Fruit fly (Drosophila melanogaster) whole organism, embryonic: Measurements from ENCODE around the gene CG34258.

ENCODE experiments used
- CG11723 ChIP-seq: fragments of 200-800 bp; sonication (Bioruptor generic); optimal IDR thresholded peaks from 2 replicates; lab custom pipeline; 2017; ENCODE audit warnings: missing biosample characterization, mild to moderate bottlenecking, missing genetic modification characterization
- CG2875 ChIP-seq: fragments of 200-800 bp; sonication (Bioruptor generic); optimal IDR thresholded peaks from 2 replicates; lab custom pipeline; 2017; ENCODE audit warnings: missing biosample characterization, mild to moderate bottlenecking, missing genetic modification characterization, missing genetic modification reagents
- CG4404 ChIP-seq: fragments of 200-800 bp; sonication (Bioruptor generic); IDR thresholded peaks from 2 replicates; pipeline ENCODE4 v1.3.6; 2022; ENCODE audit warnings: missing biosample characterization, missing genetic modification characterization
- CG7928 ChIP-seq: fragments of 200-800 bp; sonication (Bioruptor generic); optimal IDR thresholded peaks from 2 replicates; lab custom pipeline; 2017; ENCODE audit warnings: missing biosample characterization, mild to moderate bottlenecking, missing genetic modification characterization
- CG8478 ChIP-seq: fragments of >200 bp; optimal IDR thresholded peaks from 2 replicates; lab custom pipeline; 2018
- H15 ChIP-seq: fragments of 200-800 bp; sonication (Bioruptor generic); IDR thresholded peaks from 3 replicates; pipeline ENCODE4 v1.3.6; 2022; ENCODE audit warnings: missing biosample characterization, missing genetic modification characterization
- HLH54F ChIP-seq: fragments of 200-800 bp; sonication (Bioruptor generic); optimal IDR thresholded peaks from 3 replicates; lab custom pipeline; 2016; ENCODE audit warnings: missing biosample characterization, missing genetic modification characterization
- HmgZ ChIP-seq: fragments of 200-800 bp; sonication (Bioruptor generic); optimal IDR thresholded peaks from 2 replicates; lab custom pipeline; 2018; ENCODE audit warnings: missing biosample characterization, mild to moderate bottlenecking, missing genetic modification characterization
- gce ChIP-seq: fragments of 200-800 bp; sonication (Bioruptor generic); IDR thresholded peaks from 3 replicates; pipeline ENCODE4 v1.3.6; 2022; ENCODE audit warnings: missing biosample characterization, missing genetic modification characterization
- hb ChIP-seq: fragments of 200-800 bp; sonication (Bioruptor generic); IDR thresholded peaks from 3 replicates; pipeline ENCODE4 v1.3.6; 2022; ENCODE audit warnings: missing biosample characterization, missing genetic modification characterization; ENCODE audit not compliant: partially characterized antibody
- oc ChIP-seq: fragments of 200-800 bp; sonication (Bioruptor generic); optimal IDR thresholded peaks from 2 replicates; lab custom pipeline; 2018; ENCODE audit warnings: missing biosample characterization, mild to moderate bottlenecking, missing genetic modification characterization, moderate library complexity
- sens ChIP-seq: fragments of 200-800 bp; sonication (Bioruptor generic); peaks from one replicate; lab custom pipeline; 2016; ENCODE audit warnings: missing biosample characterization, missing genetic modification characterization
- sim ChIP-seq: fragments of 200-800 bp; sonication (Bioruptor generic); IDR thresholded peaks from 2 replicates; pipeline ENCODE4 v1.3.6; 2022; ENCODE audit warnings: missing biosample characterization, missing genetic modification characterization
- zfh2 ChIP-seq: fragments of 200-800 bp; sonication (Bioruptor generic); optimal IDR thresholded peaks from 2 replicates; lab custom pipeline; 2016; ENCODE audit warnings: missing biosample characterization, missing genetic modification characterization

DNA sequence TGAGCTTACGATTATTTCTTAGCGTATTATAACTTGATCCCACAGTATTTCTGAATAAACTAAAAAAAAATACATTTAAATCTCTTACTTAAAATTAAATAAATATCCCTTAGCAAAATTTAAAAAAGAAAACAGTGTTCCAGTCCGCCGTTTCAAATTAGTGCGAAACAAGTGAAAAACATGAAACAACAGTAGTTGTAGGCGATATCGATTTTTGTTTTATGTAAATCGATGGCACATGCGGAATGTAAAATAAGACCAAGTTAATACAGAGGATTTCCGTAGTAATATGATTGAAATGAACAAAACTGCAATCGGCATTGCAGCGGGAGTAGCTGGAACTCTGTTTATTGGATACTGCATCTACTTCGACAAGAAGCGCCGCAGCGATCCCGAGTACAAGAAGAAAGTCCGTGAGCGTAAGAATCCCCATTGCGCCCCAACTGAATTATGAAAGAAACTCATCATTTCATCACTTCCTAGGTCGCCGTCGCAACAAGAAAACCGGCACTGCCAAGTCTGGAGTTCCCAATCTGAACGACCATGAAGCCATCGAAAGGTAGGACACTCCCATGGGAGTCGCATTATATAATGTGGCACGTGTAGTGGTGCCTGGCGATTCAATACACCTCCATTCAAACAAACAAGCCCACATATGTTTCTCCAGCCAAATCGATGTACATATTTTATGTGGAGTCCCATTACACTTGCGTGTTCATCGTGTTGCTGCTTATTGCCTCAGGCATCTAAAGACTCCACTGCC is 49.3 kb upstream of the CG34258 start:
- TF ChIP-seq CG11723: peak; percentile 44
- no peak for TF ChIP-seq CG2875 (GFP tag; lab: Kevin White, UChicago)
- no peak for TF ChIP-seq gce (GFP tag; lab: Robert Waterston, UW)
- TF ChIP-seq sens (GFP tag; lab: Kevin White, UChicago): no peak
- TF ChIP-seq H15: no peak
- no peak for TF ChIP-seq oc
- TF ChIP-seq sim: no peak
- no peak for TF ChIP-seq CG8478 (lab: Kevin White, UChicago)
- no peak for TF ChIP-seq CG7928
- no peak for TF ChIP-seq zfh2 (GFP tag; lab: Kevin White, UChicago)
- TF ChIP-seq HmgZ: no peak
- TF ChIP-seq HLH54F (GFP tag; lab: Kevin White, UChicago): no peak
- TF ChIP-seq CG4404 (GFP tag; lab: Robert Waterston, UW): no peak
- no peak for TF ChIP-seq hb (GFP tag; lab: Robert Waterston, UW)
